Worm (Caenorhabditis elegans): Measurements from ENCODE around the gene nhr-41.

DNA sequence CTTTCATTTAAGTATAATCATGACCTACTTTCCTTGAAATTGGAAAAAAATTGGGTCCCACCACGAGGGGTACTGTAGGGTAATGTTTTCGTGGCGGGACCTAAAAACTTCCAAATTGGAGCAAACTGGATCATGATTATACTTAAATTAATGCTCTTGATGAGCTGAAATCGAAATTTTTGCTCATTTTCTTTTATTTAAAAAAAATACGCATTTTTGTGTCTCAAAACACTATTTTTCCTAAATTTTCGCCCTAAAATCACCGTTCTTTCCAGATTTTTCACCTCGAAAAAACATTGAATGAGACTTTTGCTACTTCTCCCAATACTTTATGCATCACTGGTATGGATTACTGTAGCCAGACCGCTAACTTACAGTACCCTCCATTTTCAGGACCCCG lies 20.3 kb downstream of the nhr-41 start, which contains the start of gene spp-31:
- TF ChIP-seq skn-1 (tag; optimal IDR thresholded peaks at IDR 0.05) (no peak), ceh-63 (GFP tag; optimal IDR thresholded peaks at IDR 0.05) (no peak), snpc-4 (tag; optimal IDR thresholded peaks at IDR 0.05) (no peak), pqm-1 (tag; optimal IDR thresholded peaks at IDR 0.05) (no peak), unc-130 (tag; optimal IDR thresholded peaks at IDR 0.05) (no peak), ceh-82 (tag; optimal IDR thresholded peaks at IDR 0.05) (no peak)

All from whole organism, L1 larva.